Worm (Caenorhabditis elegans) whole organism, mixed stage, embryonic: ENCODE results near the gene grd-9.

Experiments
- nhr-76 ChIP-seq: sonication (generic microtip); optimal IDR thresholded peaks from 2 replicates; lab custom pipeline; 2017; ENCODE audit warnings: missing biosample characterization, missing genetic modification characterization
- pha-4 ChIP-seq: fragments of 150-350 bp; optimal IDR thresholded peaks from 2 replicates; lab custom pipeline; 2018; ENCODE audit warnings: missing biosample characterization, missing genetic modification reagents, missing genetic modification characterization
- snpc-4 ChIP-seq: fragments of 150-350 bp; optimal IDR thresholded peaks from 2 replicates; lab custom pipeline; 2014; ENCODE audit warnings: missing biosample characterization, missing genetic modification characterization
- sptf-1 ChIP-seq: sonication (generic microtip); optimal IDR thresholded peaks from 2 replicates; lab custom pipeline; 2017; ENCODE audit warnings: mild to moderate bottlenecking, missing genetic modification characterization, moderate library complexity, missing compliant biosample characterization

DNA sequence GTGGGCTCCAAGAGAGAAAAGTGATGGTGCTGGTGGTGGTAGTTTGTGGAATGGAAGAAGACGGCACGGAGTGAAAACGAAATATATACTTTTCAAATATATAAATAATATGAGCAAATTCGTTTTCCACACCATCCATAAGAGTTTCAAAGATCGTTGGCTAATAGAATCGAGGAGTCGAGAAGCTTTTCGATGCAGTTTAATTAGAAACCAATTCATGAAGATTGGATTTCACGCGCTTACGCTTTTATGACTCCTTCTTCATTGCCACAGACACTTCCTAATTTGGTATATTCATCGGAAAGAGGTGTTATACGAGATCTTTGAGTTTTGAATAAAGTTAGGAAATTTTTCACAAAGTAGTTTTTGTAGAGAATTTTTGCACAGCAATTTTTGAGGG, 44.5 kb upstream of the grd-9 start:
- no peak for TF ChIP-seq snpc-4 (tag; lab: Kevin White, UChicago)
- no peak for TF ChIP-seq pha-4 (tag; lab: Kevin White, UChicago)
- TF ChIP-seq nhr-76: no peak
- no peak for TF ChIP-seq sptf-1 (tag; lab: Kevin White, UChicago)
